Worm (Caenorhabditis elegans) whole organism, L1 larva: Measurements from ENCODE around the gene snx-6.

Source experiments
- C16A3.4 ChIP-seq: fragments of 150-350 bp; optimal IDR thresholded peaks from 2 replicates; lab custom pipeline; 2014; ENCODE audit warnings: missing biosample characterization, missing genetic modification characterization
- C34B4.2 ChIP-seq: sonication (generic microtip); optimal IDR thresholded peaks from 2 replicates; lab custom pipeline; 2017; ENCODE audit warnings: mild to moderate bottlenecking, missing genetic modification characterization, missing compliant biosample characterization
- aha-1 ChIP-seq: fragments of 150-350 bp; optimal IDR thresholded peaks from 2 replicates; lab custom pipeline; 2014; ENCODE audit warnings: missing biosample characterization, missing genetic modification characterization
- alr-1 ChIP-seq: fragments of 200-800 bp; sonication (Bioruptor generic); optimal IDR thresholded peaks from 2 replicates; lab custom pipeline; 2018; ENCODE audit warnings: borderline replicate concordance, mild to moderate bottlenecking, missing genetic modification characterization, missing compliant biosample characterization
- blmp-1 ChIP-seq: fragments of 150-350 bp; optimal IDR thresholded peaks from 2 replicates; lab custom pipeline; 2014; ENCODE audit warnings: missing biosample characterization, missing genetic modification characterization
- ceh-8 ChIP-seq: fragments of 200-800 bp; sonication (Bioruptor generic); optimal IDR thresholded peaks from 2 replicates; lab custom pipeline; 2018; ENCODE audit warnings: mild to moderate bottlenecking, missing genetic modification characterization, moderate library complexity, missing compliant biosample characterization
- dsc-1 ChIP-seq: sonication (generic microtip); optimal IDR thresholded peaks from 2 replicates; lab custom pipeline; 2016; ENCODE audit warnings: mild to moderate bottlenecking, missing genetic modification characterization, missing compliant biosample characterization
- efl-1 ChIP-seq, 4 experiments: fragments of 150-350 bp; optimal IDR thresholded peaks in 3 of 4; peaks in 1 of 4; 1 replicate in 1 of 4; 2 replicates in 3 of 4; lab custom pipeline; 2014; ENCODE audit warnings: missing biosample characterization in 2 of 4, missing genetic modification characterization in 2 of 4, missing genetic modification reagents in 2 of 4
- elt-2 ChIP-seq: sonication (generic microtip); optimal IDR thresholded peaks from 2 replicates; lab custom pipeline; 2016; ENCODE audit warnings: missing genetic modification characterization, mild to moderate bottlenecking, inconsistent platforms, missing compliant biosample characterization, missing genetic modification reagents
- elt-3 ChIP-seq, 6 experiments: fragments of 150-350 bp in 1 of 6; sonication (generic microtip); optimal IDR thresholded peaks; 2 replicates each; lab custom pipeline; 2017 to 2018; ENCODE audit warnings: missing biosample characterization in 6 of 6, missing genetic modification characterization in 6 of 6, inconsistent platforms in 1 of 6
- ets-5 ChIP-seq: fragments of 200-800 bp; sonication (Bioruptor generic); IDR thresholded peaks from 2 replicates; pipeline ENCODE4 v1.3.6; 2022; ENCODE audit warnings: missing genetic modification characterization, missing compliant biosample characterization
- fkh-10 ChIP-seq: sonication (generic microtip); optimal IDR thresholded peaks from 2 replicates; lab custom pipeline; 2017; ENCODE audit warnings: missing biosample characterization, missing genetic modification reagents, missing genetic modification characterization
- fkh-4 ChIP-seq: sonication (generic microtip); optimal IDR thresholded peaks from 2 replicates; lab custom pipeline; 2016; ENCODE audit warnings: missing compliant biosample characterization, missing genetic modification characterization, borderline replicate concordance
- fkh-8 ChIP-seq: sonication (generic microtip); optimal IDR thresholded peaks from 2 replicates; lab custom pipeline; 2016; ENCODE audit warnings: mild to moderate bottlenecking, missing genetic modification characterization, missing compliant biosample characterization
- fos-1 ChIP-seq: fragments of 150-350 bp; optimal IDR thresholded peaks from 2 replicates; lab custom pipeline; 2014; ENCODE audit warnings: missing biosample characterization, missing genetic modification characterization
- grh-1 ChIP-seq: fragments of 200-800 bp; sonication (Bioruptor generic); IDR thresholded peaks from 2 replicates; pipeline ENCODE4 v1.3.6; 2022; ENCODE audit warnings: missing genetic modification reagents, missing genetic modification characterization, missing compliant biosample characterization
- irx-1 ChIP-seq: sonication (generic microtip); optimal IDR thresholded peaks from 2 replicates; lab custom pipeline; 2016; ENCODE audit warnings: missing genetic modification characterization, missing compliant biosample characterization
- isw-1 ChIP-seq: fragments of 200-800 bp; sonication (Bioruptor generic); IDR thresholded peaks from 2 replicates; pipeline ENCODE4 v1.3.6; 2022; ENCODE audit warnings: missing genetic modification characterization, missing compliant biosample characterization
- lin-14 ChIP-seq: fragments of 200-800 bp; sonication (Bioruptor generic); optimal IDR thresholded peaks from 2 replicates; lab custom pipeline; 2018; ENCODE audit warnings: mild to moderate bottlenecking, missing genetic modification characterization, moderate library complexity, missing compliant biosample characterization
- lin-15B ChIP-seq: fragments of 150-350 bp; sonication (generic microtip); optimal IDR thresholded peaks from 3 replicates; lab custom pipeline; 2014; ENCODE audit warnings: missing biosample characterization, missing genetic modification characterization
- lin-35 ChIP-seq, 2 experiments: fragments of 150-350 bp; optimal IDR thresholded peaks; 2 replicates each; lab custom pipeline; 2014; ENCODE audit warnings: missing biosample characterization in 2 of 2, missing genetic modification characterization in 2 of 2, missing genetic modification reagents in 2 of 2
- lir-3 ChIP-seq: sonication (generic microtip); optimal IDR thresholded peaks from 2 replicates; lab custom pipeline; 2016; ENCODE audit warnings: mild to moderate bottlenecking, missing genetic modification characterization, moderate library complexity, missing compliant biosample characterization; ENCODE audit not compliant: poor library complexity
- lsy-2 ChIP-seq, 2 experiments: fragments of 150-350 bp; optimal IDR thresholded peaks; 2 replicates each; lab custom pipeline; 2014; ENCODE audit warnings: missing biosample characterization in 2 of 2, missing genetic modification characterization in 2 of 2
- mab-9 ChIP-seq: fragments of 200-800 bp; sonication (Bioruptor generic); IDR thresholded peaks from 2 replicates; pipeline ENCODE4 v1.3.6; 2022; ENCODE audit warnings: missing genetic modification reagents, missing genetic modification characterization, missing compliant biosample characterization
- mdl-1 ChIP-seq, 2 experiments: fragments of 150-350 bp; optimal IDR thresholded peaks; 2 replicates each; lab custom pipeline; 2014 to 2017; ENCODE audit warnings: missing biosample characterization in 2 of 2, missing genetic modification characterization in 2 of 2, inconsistent platforms in 1 of 2
- mep-1 ChIP-seq: fragments of 150-350 bp; optimal IDR thresholded peaks from 2 replicates; lab custom pipeline; 2014; ENCODE audit warnings: missing biosample characterization, missing genetic modification characterization
- nhr-20 ChIP-seq: sonication (generic microtip); optimal IDR thresholded peaks from 2 replicates; lab custom pipeline; 2016; ENCODE audit warnings: mild to moderate bottlenecking, missing genetic modification characterization, missing compliant biosample characterization
- nhr-237 ChIP-seq: fragments of 150-350 bp; optimal IDR thresholded peaks from 2 replicates; lab custom pipeline; 2014; ENCODE audit warnings: missing biosample characterization, missing genetic modification characterization
- nhr-28 ChIP-seq: fragments of 150-350 bp; optimal IDR thresholded peaks from 2 replicates; lab custom pipeline; 2014; ENCODE audit warnings: missing biosample characterization, missing genetic modification characterization
- nhr-47 ChIP-seq: sonication (generic microtip); optimal IDR thresholded peaks from 2 replicates; lab custom pipeline; 2016; ENCODE audit warnings: mild to moderate bottlenecking, missing genetic modification characterization, moderate library complexity, missing compliant biosample characterization
- nhr-71 ChIP-seq: sonication (generic microtip); optimal IDR thresholded peaks from 2 replicates; lab custom pipeline; 2016; ENCODE audit warnings: mild to moderate bottlenecking, missing genetic modification characterization, moderate library complexity, missing compliant biosample characterization
- nhr-77 ChIP-seq: fragments of 150-350 bp; optimal IDR thresholded peaks from 2 replicates; lab custom pipeline; 2014; ENCODE audit warnings: missing biosample characterization, missing genetic modification characterization
- nhr-85 ChIP-seq: sonication (generic microtip); peaks from one replicate; lab custom pipeline; 2016; ENCODE audit warnings: missing genetic modification characterization, inconsistent platforms, missing compliant biosample characterization
- nhr-90 ChIP-seq: sonication (generic microtip); optimal IDR thresholded peaks from 2 replicates; lab custom pipeline; 2016; ENCODE audit warnings: mild to moderate bottlenecking, missing genetic modification characterization, missing compliant biosample characterization; ENCODE audit not compliant: poor library complexity
- pqm-1 ChIP-seq: sonication (generic microtip); optimal IDR thresholded peaks from 3 replicates; lab custom pipeline; 2017; ENCODE audit warnings: missing biosample characterization, missing genetic modification characterization
- rnt-1 ChIP-seq: sonication (generic microtip); optimal IDR thresholded peaks from 2 replicates; lab custom pipeline; 2016; ENCODE audit warnings: mild to moderate bottlenecking, missing genetic modification characterization, moderate library complexity, missing compliant biosample characterization
- snpc-4 ChIP-seq: fragments of 150-350 bp; optimal IDR thresholded peaks from 2 replicates; lab custom pipeline; 2014; ENCODE audit warnings: missing biosample characterization, missing genetic modification characterization
- sup-37 ChIP-seq: fragments of 200-800 bp; sonication (Bioruptor generic); optimal IDR thresholded peaks from 2 replicates; lab custom pipeline; 2018; ENCODE audit warnings: mild to moderate bottlenecking, missing genetic modification characterization, missing compliant biosample characterization
- swsn-7 ChIP-seq: sonication (generic microtip); optimal IDR thresholded peaks from 2 replicates; lab custom pipeline; 2016; ENCODE audit warnings: missing genetic modification characterization, missing compliant biosample characterization
- tbx-2 ChIP-seq: sonication (generic microtip); optimal IDR thresholded peaks from 2 replicates; lab custom pipeline; 2016; ENCODE audit warnings: missing genetic modification characterization, missing compliant biosample characterization
- tlp-1 ChIP-seq: fragments of 150-350 bp; optimal IDR thresholded peaks from 2 replicates; lab custom pipeline; 2014; ENCODE audit warnings: missing biosample characterization, missing genetic modification characterization
- unc-30 ChIP-seq: sonication (generic microtip); optimal IDR thresholded peaks from 2 replicates; lab custom pipeline; 2017; ENCODE audit warnings: missing biosample characterization, missing genetic modification characterization
- unc-86 ChIP-seq: sonication (generic microtip); optimal IDR thresholded peaks from 2 replicates; lab custom pipeline; 2016; ENCODE audit warnings: missing genetic modification characterization, missing compliant biosample characterization
- zip-4 ChIP-seq: fragments of 200-800 bp; sonication (Bioruptor generic); optimal IDR thresholded peaks from 2 replicates; lab custom pipeline; 2018; ENCODE audit warnings: mild to moderate bottlenecking, missing genetic modification characterization, moderate library complexity, missing compliant biosample characterization
- ztf-11 ChIP-seq, 2 experiments: sonication (generic microtip); optimal IDR thresholded peaks; 2 replicates each; lab custom pipeline; 2016 to 2017; ENCODE audit warnings: missing genetic modification characterization in 2 of 2, missing biosample characterization in 1 of 2, missing compliant biosample characterization in 1 of 2

Gene snx-6

DNA sequence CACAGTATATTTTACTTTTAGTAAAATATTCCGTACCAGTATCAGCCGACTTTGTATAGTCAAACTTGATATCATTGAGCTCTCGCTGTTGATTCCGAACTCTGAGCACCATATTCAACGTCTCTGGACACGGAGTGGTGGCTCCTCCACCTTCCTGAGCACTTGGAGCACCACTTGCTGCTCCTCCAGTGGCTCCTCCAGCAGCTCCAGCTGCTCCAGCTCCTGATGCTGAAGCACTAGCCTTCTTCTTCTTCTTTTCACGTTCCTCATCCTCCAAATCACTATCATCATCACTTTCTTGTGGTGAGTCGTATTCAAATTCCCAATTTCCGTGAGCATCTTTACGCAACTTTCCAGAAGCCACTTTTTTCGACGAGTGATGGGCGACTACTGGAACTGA, 23.8 kb downstream of the snx-6 start:
- TF ChIP-seq nhr-85 (peak; percentile 58), efl-1 (optimal IDR thresholded peaks at IDR 0.05; lab: Kevin White, UChicago) (no peak), efl-1 (GFP tag; optimal IDR thresholded peaks at IDR 0.05 in 1 of 2; lab: Kevin White, UChicago) (peak in 1 of 2 experiments; percentile 90), tlp-1 (tag; lab: Kevin White, UChicago) (no peak)

DNA sequence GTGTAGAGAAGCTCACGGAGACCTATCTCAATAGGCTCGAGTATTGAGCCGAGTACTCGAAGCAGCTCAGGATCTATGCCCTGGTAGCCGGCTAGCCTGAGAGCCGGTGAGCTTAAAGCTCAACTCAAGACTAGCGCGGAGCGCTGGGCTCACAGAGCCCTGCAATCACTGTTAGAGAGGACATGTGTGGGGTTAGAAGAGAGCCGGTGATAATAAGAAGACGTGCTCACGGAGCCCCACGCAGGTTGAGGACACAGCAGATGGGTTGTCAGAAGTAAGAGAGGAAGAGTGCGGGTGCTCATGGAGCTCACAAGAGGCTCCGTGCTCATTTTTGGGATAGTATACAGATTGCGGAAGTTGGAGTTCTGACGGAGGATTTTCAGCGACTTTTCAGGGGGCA, 27.6 kb downstream of the snx-6 start:
- TF ChIP-seq unc-30 (no peak), efl-1 (optimal IDR thresholded peaks at IDR 0.05; lab: Kevin White, UChicago) (no peak), efl-1 (GFP tag; optimal IDR thresholded peaks at IDR 0.05 in 1 of 2; lab: Kevin White, UChicago) (peak in 1 of 2 experiments; percentile 54), elt-2 (tag; lab: Kevin White, UChicago) (no peak), fkh-8 (no peak)

DNA sequence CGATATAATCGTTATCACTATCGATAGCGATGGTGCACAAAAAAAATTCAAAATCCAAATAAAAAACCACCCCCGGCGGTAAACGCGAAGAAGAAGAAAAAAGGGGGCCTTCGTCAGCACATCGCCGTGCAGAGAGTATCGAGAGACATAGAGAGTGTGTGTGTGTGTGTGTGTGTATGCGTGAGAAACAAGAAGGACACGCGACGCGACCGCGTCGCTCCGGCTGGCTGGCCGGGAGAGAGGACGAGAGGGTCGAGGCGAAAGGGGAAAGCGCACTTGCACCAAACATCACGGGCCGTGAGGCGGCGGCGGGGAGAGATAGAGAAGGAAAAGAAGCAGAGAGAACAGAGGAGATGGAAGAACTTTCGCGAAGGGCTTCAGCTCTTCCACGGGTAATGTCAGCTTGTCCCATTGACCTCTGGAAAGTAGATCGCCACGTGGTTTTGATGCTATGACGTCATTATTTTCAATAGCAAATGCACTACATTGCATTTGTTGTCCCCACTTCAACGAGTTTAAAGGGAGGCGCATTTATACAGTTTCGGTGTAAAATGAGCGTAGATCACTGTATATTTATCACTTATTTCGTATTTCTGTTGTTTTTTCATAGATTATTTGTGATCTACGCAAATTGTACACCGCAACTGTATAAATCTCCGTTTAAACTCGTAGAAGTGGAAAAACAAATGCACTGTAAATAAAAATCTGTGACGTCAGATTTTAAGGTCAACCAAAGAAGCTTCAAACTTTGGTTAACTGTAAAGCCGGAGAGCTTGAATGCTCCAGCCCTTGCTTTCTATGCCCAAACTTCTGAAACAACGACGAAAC, 28.5 kb downstream of the snx-6 start, which contains the start of gene Y59A8B.24:
Y59A8B.24 (plus strand) TSS at position 778 of the 828 bp plus-strand sequence.
- TF ChIP-seq nhr-90 (tag; lab: Kevin White, UChicago) (peak; percentile 89), grh-1 (GFP tag; lab: Robert Waterston, UW) (peak; percentile 63; the same call in 1 of the 2 replicates), sup-37 (GFP tag; lab: Kevin White, UChicago) (peak; percentile 83), pqm-1 (tag; lab: Kevin White, UChicago) (no peak), ceh-8 (GFP tag; lab: Kevin White, UChicago) (peak; percentile 92), nhr-237 (tag; lab: Kevin White, UChicago) (peak; percentile 90), elt-3 (tag; optimal IDR thresholded peaks at IDR 0.05; lab: Kevin White, UChicago) (peak in 2 of 6 experiments; percentile 61 to 68), nhr-77 (tag; lab: Kevin White, UChicago) (peak; percentile 91), blmp-1 (tag; lab: Kevin White, UChicago) (peak; percentile 81), dsc-1 (peak; percentile 86), nhr-28 (no peak), ztf-11 (tag; optimal IDR thresholded peaks at IDR 0.05; lab: Kevin White, UChicago) (peak in 1 of 2 experiments; percentile 92), C34B4.2 (tag; lab: Kevin White, UChicago) (no peak), lin-35 (GFP tag; optimal IDR thresholded peaks at IDR 0.05; lab: Kevin White, UChicago) (peak; percentile 86 to 87), mab-9 (GFP tag; lab: Robert Waterston, UW) (peak; percentile 58; the same call in 1 of the 2 replicates), alr-1 (no peak), fkh-10 (GFP tag; lab: Kevin White, UChicago) (peak; percentile 89), C16A3.4 (peak; percentile 94), snpc-4 (tag; lab: Kevin White, UChicago) (peak; percentile 78), fos-1 (tag; lab: Kevin White, UChicago) (peak; percentile 84), zip-4 (peak; percentile 72), mdl-1 (tag; optimal IDR thresholded peaks at IDR 0.05; lab: Kevin White, UChicago) (peak in 1 of 2 experiments; percentile 91), nhr-20 (tag; lab: Kevin White, UChicago) (peak; percentile 92), nhr-47 (peak; percentile 95), unc-86 (peak; percentile 96), elt-2 (tag; lab: Kevin White, UChicago) (peak; percentile 59), fkh-4 (tag; lab: Kevin White, UChicago) (peak; percentile 79), lin-15B (tag; lab: Kevin White, UChicago) (peak; percentile 94), lsy-2 (tag; optimal IDR thresholded peaks at IDR 0.05; lab: Kevin White, UChicago) (peak; percentile 87 to 94), aha-1 (tag; lab: Kevin White, UChicago) (peak; percentile 80), fkh-8 (peak; percentile 97), swsn-7 (tag; lab: Kevin White, UChicago) (peak; percentile 92), mep-1 (peak; percentile 86), efl-1 (optimal IDR thresholded peaks at IDR 0.05; lab: Kevin White, UChicago) (peak; percentile 85 to 90), efl-1 (GFP tag; optimal IDR thresholded peaks at IDR 0.05 in 1 of 2; lab: Kevin White, UChicago) (peak; percentile 68 to 96), rnt-1 (tag; lab: Kevin White, UChicago) (peak; percentile 95), isw-1 (GFP tag; lab: Robert Waterston, UW) (peak; percentile 93), nhr-71 (tag; lab: Kevin White, UChicago) (peak; percentile 98), irx-1 (tag; lab: Kevin White, UChicago) (peak; percentile 82), lin-14 (peak; percentile 97), ets-5 (GFP tag; lab: Robert Waterston, UW) (no peak), lir-3 (peak; percentile 93), tbx-2 (peak; percentile 93)
